Worm (Caenorhabditis elegans): ENCODE data around the gene nhr-48.

nhr-48 gene

DNA sequence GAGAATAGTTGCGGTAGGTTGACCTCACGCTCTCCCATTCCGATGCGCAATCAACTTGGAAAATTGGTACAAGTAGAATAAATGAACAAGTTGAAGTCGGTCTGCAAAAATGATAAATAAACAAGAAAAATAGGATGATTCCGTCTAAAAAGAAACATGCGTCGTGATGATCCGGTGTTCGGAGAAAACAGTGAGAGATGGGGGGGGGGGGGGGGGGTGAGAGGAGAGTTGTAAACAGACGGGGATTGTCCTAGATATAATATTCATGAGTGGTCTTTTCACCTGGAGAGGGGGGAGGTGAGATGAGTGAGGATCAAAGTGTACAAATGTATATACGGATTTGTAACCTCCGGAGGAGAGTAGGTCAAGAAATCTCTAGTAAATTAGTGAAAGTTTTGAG is 32.4 kb upstream of the nhr-48 start, which contains the start of gene F59D12.2:
TSS of gene F59D12.2 (minus strand) at position 101 of the 400 bp plus-strand sequence.
- no peak for TF ChIP-seq elt-1 (tag; optimal IDR thresholded peaks at IDR 0.05; ENCODE audit: borderline replicate concordance, insufficient read depth)

DNA sequence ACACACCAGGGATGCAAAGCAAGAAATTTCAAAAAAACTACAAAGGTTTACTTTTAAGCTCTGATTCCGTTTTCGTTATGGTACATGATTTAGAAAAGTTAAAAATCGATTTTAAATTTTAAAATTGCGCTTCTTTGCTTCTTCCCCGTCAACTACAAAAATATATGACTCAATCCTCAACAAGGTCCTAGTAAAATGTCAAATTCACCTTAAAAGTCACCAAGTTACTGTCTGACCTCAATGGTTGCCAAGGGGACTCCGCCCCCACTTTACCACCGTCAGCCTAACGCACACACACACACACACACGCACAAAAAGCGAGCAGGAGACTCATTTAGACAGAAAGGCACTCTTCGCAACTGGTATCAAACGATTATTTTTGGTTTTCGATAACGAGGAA is 26.6 kb upstream of the nhr-48 start, which contains the start of gene gpn-1:
TSS of gene gpn-1 (plus strand) at position 301 of the 400 bp plus-strand sequence.
- TF ChIP-seq snpc-4 (tag; optimal IDR thresholded peaks at IDR 0.05): no peak

DNA sequence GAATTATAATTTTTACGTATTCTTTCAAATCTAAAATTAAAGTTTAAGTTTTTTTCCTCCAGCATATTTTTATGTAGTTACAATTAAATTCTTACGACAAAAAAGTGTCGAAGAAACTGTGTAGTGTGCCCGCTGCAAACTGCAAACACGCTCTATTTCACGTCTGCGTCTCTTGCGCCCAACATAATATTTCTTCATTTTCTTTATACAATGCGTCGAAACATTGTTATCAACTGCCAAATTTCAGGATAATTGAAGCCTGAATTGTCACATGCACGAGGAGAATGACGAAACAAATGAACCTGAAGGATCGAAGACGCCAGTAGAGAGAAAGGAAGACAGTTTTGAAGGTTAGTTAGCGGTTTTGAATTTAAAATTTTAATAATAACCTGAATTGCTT is 18.8 kb upstream of the nhr-48 start, which contains the start of gene C03H12.1:
TSS of gene C03H12.1 (plus strand) at position 206 of the 400 bp plus-strand sequence.
- TF ChIP-seq ztf-11 (tag; optimal IDR thresholded peaks at IDR 0.05): no peak
- TF ChIP-seq ceh-39 (tag; optimal IDR thresholded peaks at IDR 0.05): no peak
- TF ChIP-seq blmp-1 (tag; optimal IDR thresholded peaks at IDR 0.05): no peak
- no peak for TF ChIP-seq unc-62 (GFP tag; optimal IDR thresholded peaks at IDR 0.05)
- TF ChIP-seq mab-5 (tag; optimal IDR thresholded peaks at IDR 0.05): no peak
- no peak for TF ChIP-seq elt-1 (tag; optimal IDR thresholded peaks at IDR 0.05; ENCODE audit: borderline replicate concordance, insufficient read depth)

ce11 chrX:15693466-15693865 is 14.5 kb upstream of the nhr-48 start:
- no peak for TF ChIP-seq ceh-39 (tag; optimal IDR thresholded peaks at IDR 0.05)

ce11 chrX:15696400-15696799 is 11.6 kb upstream of the nhr-48 start, which contains the start of gene ZK662.2:
Gene ZK662.2 (plus strand): TSS chrX:15696700.
- TF ChIP-seq nhr-2 (tag; optimal IDR thresholded peaks at IDR 0.05) (no peak), snpc-4 (tag; optimal IDR thresholded peaks at IDR 0.05) (no peak)

- TF ChIP-seq nhr-12 (tag; optimal IDR thresholded peaks at IDR 0.05) (no peak), pha-4 (tag; optimal IDR thresholded peaks at IDR 0.05) (no peak), ceh-83 (GFP tag; optimal IDR thresholded peaks at IDR 0.05) (no peak), ceh-43 (GFP tag; optimal IDR thresholded peaks at IDR 0.05) (no peak), mls-2 (tag; optimal IDR thresholded peaks at IDR 0.05) (no peak), sem-2 (GFP tag; optimal IDR thresholded peaks at IDR 0.05) (no peak), lsy-2 (tag; optimal IDR thresholded peaks at IDR 0.05) (no peak), ham-2 (GFP tag; optimal IDR thresholded peaks at IDR 0.05) (no peak), blmp-1 (tag; optimal IDR thresholded peaks at IDR 0.05) (no peak)
Observed at ce11 chrX:15700220-15700619, 7.8 kb upstream of the nhr-48 start.

ce11 chrX:15704579-15705110 is 3.4 kb upstream of the nhr-48 start:
- TF ChIP-seq ceh-43 (GFP tag; optimal IDR thresholded peaks at IDR 0.05) (no peak), hlh-1 (tag; optimal IDR thresholded peaks at IDR 0.05) (no peak), unc-39 (tag; optimal IDR thresholded peaks at IDR 0.05) (no peak), ceh-39 (tag; optimal IDR thresholded peaks at IDR 0.05) (no peak), ces-1 (GFP tag; optimal IDR thresholded peaks at IDR 0.05) (no peak), nhr-76 (tag; optimal IDR thresholded peaks at IDR 0.05) (no peak), elt-1 (tag; optimal IDR thresholded peaks at IDR 0.05; ENCODE audit: borderline replicate concordance, insufficient read depth) (peak; percentile 70), nhr-12 (tag; optimal IDR thresholded peaks at IDR 0.05) (no peak)

- TF ChIP-seq nhr-76 (tag; optimal IDR thresholded peaks at IDR 0.05) (no peak), M03D4.4 (tag; optimal IDR thresholded peaks at IDR 0.05) (no peak), elt-3 (tag; optimal IDR thresholded peaks at IDR 0.05) (no peak), hlh-1 (tag; optimal IDR thresholded peaks at IDR 0.05) (no peak), nhr-12 (tag; optimal IDR thresholded peaks at IDR 0.05) (no peak), nhr-28 (tag; optimal IDR thresholded peaks at IDR 0.05) (no peak), blmp-1 (tag; optimal IDR thresholded peaks at IDR 0.05) (no peak), unc-39 (tag; optimal IDR thresholded peaks at IDR 0.05) (no peak), ceh-83 (GFP tag; optimal IDR thresholded peaks at IDR 0.05) (no peak), ceh-43 (GFP tag; optimal IDR thresholded peaks at IDR 0.05) (no peak), mab-5 (tag; optimal IDR thresholded peaks at IDR 0.05) (no peak), mls-2 (tag; optimal IDR thresholded peaks at IDR 0.05) (no peak), nhr-2 (tag; optimal IDR thresholded peaks at IDR 0.05) (no peak), drap-1 (GFP tag; optimal IDR thresholded peaks at IDR 0.05) (no peak), bed-3 (GFP tag; optimal IDR thresholded peaks at IDR 0.05) (no peak), ceh-39 (tag; optimal IDR thresholded peaks at IDR 0.05) (no peak), tbx-8 (GFP tag; optimal IDR thresholded peaks at IDR 0.05) (no peak)
Observed at ce11 chrX:15706108-15706676, 1.8 kb upstream of the nhr-48 start.
